Worm (Caenorhabditis elegans): Measurements from ENCODE around the gene sdz-6.
A peak's percentile ranks its signal among the peaks of the same experiment; 100 is the strongest.
"Not testable (repeated sequence)": the region's sequence is repeated elsewhere in the genome, so short reads cannot be mapped to it uniquely, and the experiment has no call there.

The sdz-6 gene

ce11 chrV:19317058-19317457, 3.4 kb upstream of the sdz-6 start, which contains the start of gene srh-208:
TSS of gene srh-208 (plus strand) at chrV:19317358.
- not testable (repeated sequence) for TF ChIP-seq egl-18 (GFP tag; IDR thresholded peaks at IDR 0.05); Y53G8AR.9 (GFP tag; conservative IDR thresholded peaks at IDR 0.05); unc-62 (GFP tag; optimal IDR thresholded peaks at IDR 0.05)

- TF ChIP-seq nhr-80 (tag; optimal IDR thresholded peaks at IDR 0.05) = peak; percentile 36
- no peak for TF ChIP-seq nhr-27 (tag; optimal IDR thresholded peaks at IDR 0.05)
Observed at ce11 chrV:19319460-19319995, 885 bp upstream of the sdz-6 start, which contains the start of gene C43D7.7. TSS of gene C43D7.7 (minus strand) at chrV:19319510.

- TF ChIP-seq ztf-22 (GFP tag; optimal IDR thresholded peaks at IDR 0.05) (no peak), akir-1 (GFP tag; optimal IDR thresholded peaks at IDR 0.05) (no peak), egl-44 (GFP tag; IDR thresholded peaks at IDR 0.05) (no peak), tbp1 (GFP tag; optimal IDR thresholded peaks at IDR 0.05) (no peak), F49E8.2 (tag; optimal IDR thresholded peaks at IDR 0.05; ENCODE audit: insufficient read depth) (no peak), rec-8 (tag; optimal IDR thresholded peaks at IDR 0.05) (no peak), die-1 (tag; optimal IDR thresholded peaks at IDR 0.05) (no peak), snpc-4 (GFP tag; optimal IDR thresholded peaks at IDR 0.05) (no peak), snpc-4 (tag; optimal IDR thresholded peaks at IDR 0.05) (no peak), attf-6 (GFP tag; IDR thresholded peaks at IDR 0.05) (no peak), ceh-27 (GFP tag; optimal IDR thresholded peaks at IDR 0.05) (no peak), Y53F4B.3 (GFP tag; IDR thresholded peaks at IDR 0.05) (no peak)
Observed at ce11 chrV:19322387-19322786, 2.0 kb downstream of the sdz-6 start, which contains the start of gene C43D7.4. TSS of gene C43D7.4 (minus strand) at chrV:19322487.

- no peak for TF ChIP-seq ceh-40 (GFP tag; IDR thresholded peaks at IDR 0.05)
- TF ChIP-seq attf-3 (GFP tag; conservative IDR thresholded peaks at IDR 0.05) = no peak
- TF ChIP-seq F49E8.2 (tag; optimal IDR thresholded peaks at IDR 0.05; ENCODE audit: insufficient read depth) = no peak
- TF ChIP-seq ztf-26 (tag; optimal IDR thresholded peaks at IDR 0.05) = no peak
- TF ChIP-seq unc-130 (GFP tag; optimal IDR thresholded peaks at IDR 0.05) = no peak
- TF ChIP-seq tbx-9 (tag; optimal IDR thresholded peaks at IDR 0.05; ENCODE audit: borderline replicate concordance) = no peak
- no peak for TF ChIP-seq mxl-1 (tag; optimal IDR thresholded peaks at IDR 0.05)
Observed at ce11 chrV:19325436-19325835, 5.0 kb downstream of the sdz-6 start.

ce11 chrV:19329263-19329662, 8.8 kb downstream of the sdz-6 start, which contains the start of gene fbxb-65:
TSS of gene fbxb-65 (plus strand) at chrV:19329563.
- TF ChIP-seq somi-1 (GFP tag; optimal IDR thresholded peaks at IDR 0.05) (no peak), nhr-120 (GFP tag; IDR thresholded peaks at IDR 0.05) (no peak), F22D6.2 (tag; optimal IDR thresholded peaks at IDR 0.05) (no peak), snpc-4 (GFP tag; optimal IDR thresholded peaks at IDR 0.05) (no peak), snpc-4 (tag; optimal IDR thresholded peaks at IDR 0.05) (no peak), nfyb-1 (GFP tag; IDR thresholded peaks at IDR 0.05) (no peak), Y53F4B.3 (GFP tag; IDR thresholded peaks at IDR 0.05) (no peak), mcd-1 (GFP tag; IDR thresholded peaks at IDR 0.05) (no peak), egrh-3 (GFP tag; IDR thresholded peaks at IDR 0.05) (no peak), snpc-1.1 (tag; optimal IDR thresholded peaks at IDR 0.05; ENCODE audit: insufficient read depth) (no peak), Y95B8A.8 (GFP tag; IDR thresholded peaks at IDR 0.05) (no peak), rec-8 (tag; optimal IDR thresholded peaks at IDR 0.05) (no peak), rpc-1 (optimal IDR thresholded peaks at IDR 0.05) (no peak), rpc-1 (tag; optimal IDR thresholded peaks at IDR 0.05) (no peak), ceh-91 (GFP tag; IDR thresholded peaks at IDR 0.05) (no peak)
